Worm (Caenorhabditis elegans) whole organism, L1 larva: ENCODE measurements around the gene ani-2.
A peak's percentile ranks its signal among the peaks of the same experiment; 100 is the strongest.

Source experiments
- C16A3.4 ChIP-seq: fragments of 150-350 bp; optimal IDR thresholded peaks from 2 replicates; lab custom pipeline; 2014; ENCODE audit warnings: missing biosample characterization, missing genetic modification characterization
- F16B12.6 ChIP-seq: fragments of 150-350 bp; optimal IDR thresholded peaks from 2 replicates; lab custom pipeline; 2014; ENCODE audit warnings: missing biosample characterization, missing genetic modification characterization
- alr-1 ChIP-seq: fragments of 200-800 bp; sonication (Bioruptor generic); optimal IDR thresholded peaks from 2 replicates; lab custom pipeline; 2018; ENCODE audit warnings: borderline replicate concordance, mild to moderate bottlenecking, missing genetic modification characterization, missing compliant biosample characterization
- aly-2 ChIP-seq: fragments of 150-350 bp; optimal IDR thresholded peaks from 2 replicates; lab custom pipeline; 2014; ENCODE audit warnings: missing biosample characterization, missing genetic modification characterization
- blmp-1 ChIP-seq: fragments of 150-350 bp; optimal IDR thresholded peaks from 2 replicates; lab custom pipeline; 2014; ENCODE audit warnings: missing biosample characterization, missing genetic modification characterization
- ceh-82 ChIP-seq, 3 experiments: fragments of 150-350 bp in 1 of 3; sonication (generic microtip) in 2 of 3; optimal IDR thresholded peaks; 2 replicates each; lab custom pipeline; 2014 to 2017; ENCODE audit warnings: missing biosample characterization in 3 of 3, missing genetic modification characterization in 3 of 3
- ceh-90 ChIP-seq: sonication (generic microtip); optimal IDR thresholded peaks from 2 replicates; lab custom pipeline; 2016; ENCODE audit warnings: missing genetic modification characterization, missing compliant biosample characterization
- efl-1 ChIP-seq, 4 experiments: fragments of 150-350 bp; optimal IDR thresholded peaks in 3 of 4; peaks in 1 of 4; 1 replicate in 1 of 4; 2 replicates in 3 of 4; lab custom pipeline; 2014; ENCODE audit warnings: missing biosample characterization in 2 of 4, missing genetic modification characterization in 2 of 4, missing genetic modification reagents in 2 of 4
- efl-3 ChIP-seq: fragments of 200-800 bp; sonication (Bioruptor generic); optimal IDR thresholded peaks from 2 replicates; lab custom pipeline; 2018; ENCODE audit warnings: mild to moderate bottlenecking, missing genetic modification characterization, missing compliant biosample characterization
- elt-2 ChIP-seq: sonication (generic microtip); optimal IDR thresholded peaks from 2 replicates; lab custom pipeline; 2016; ENCODE audit warnings: missing genetic modification characterization, mild to moderate bottlenecking, inconsistent platforms, missing compliant biosample characterization, missing genetic modification reagents
- elt-3 ChIP-seq, 6 experiments: fragments of 150-350 bp in 1 of 6; sonication (generic microtip); optimal IDR thresholded peaks; 2 replicates each; lab custom pipeline; 2017 to 2018; ENCODE audit warnings: missing biosample characterization in 6 of 6, missing genetic modification characterization in 6 of 6, inconsistent platforms in 1 of 6
- ets-5 ChIP-seq: fragments of 200-800 bp; sonication (Bioruptor generic); IDR thresholded peaks from 2 replicates; pipeline ENCODE4 v1.3.6; 2022; ENCODE audit warnings: missing genetic modification characterization, missing compliant biosample characterization
- fkh-10 ChIP-seq: sonication (generic microtip); optimal IDR thresholded peaks from 2 replicates; lab custom pipeline; 2017; ENCODE audit warnings: missing biosample characterization, missing genetic modification reagents, missing genetic modification characterization
- hpl-2 ChIP-seq: fragments of 150-350 bp; optimal IDR thresholded peaks from 2 replicates; lab custom pipeline; 2014; ENCODE audit warnings: missing biosample characterization, missing genetic modification reagents, missing genetic modification characterization
- lin-14 ChIP-seq: fragments of 200-800 bp; sonication (Bioruptor generic); optimal IDR thresholded peaks from 2 replicates; lab custom pipeline; 2018; ENCODE audit warnings: mild to moderate bottlenecking, missing genetic modification characterization, moderate library complexity, missing compliant biosample characterization
- lin-15B ChIP-seq: fragments of 150-350 bp; sonication (generic microtip); optimal IDR thresholded peaks from 3 replicates; lab custom pipeline; 2014; ENCODE audit warnings: missing biosample characterization, missing genetic modification characterization
- lin-35 ChIP-seq, 2 experiments: fragments of 150-350 bp; optimal IDR thresholded peaks; 2 replicates each; lab custom pipeline; 2014; ENCODE audit warnings: missing biosample characterization in 2 of 2, missing genetic modification characterization in 2 of 2, missing genetic modification reagents in 2 of 2
- mab-9 ChIP-seq: fragments of 200-800 bp; sonication (Bioruptor generic); IDR thresholded peaks from 2 replicates; pipeline ENCODE4 v1.3.6; 2022; ENCODE audit warnings: missing genetic modification reagents, missing genetic modification characterization, missing compliant biosample characterization
- mef-2 ChIP-seq: fragments of 150-350 bp; optimal IDR thresholded peaks from 2 replicates; lab custom pipeline; 2014; ENCODE audit warnings: missing biosample characterization, missing genetic modification characterization
- nhr-20 ChIP-seq: sonication (generic microtip); optimal IDR thresholded peaks from 2 replicates; lab custom pipeline; 2016; ENCODE audit warnings: mild to moderate bottlenecking, missing genetic modification characterization, missing compliant biosample characterization
- nhr-76 ChIP-seq: sonication (generic microtip); optimal IDR thresholded peaks from 2 replicates; lab custom pipeline; 2017; ENCODE audit warnings: missing biosample characterization, missing genetic modification characterization
- nhr-85 ChIP-seq: sonication (generic microtip); peaks from one replicate; lab custom pipeline; 2016; ENCODE audit warnings: missing genetic modification characterization, inconsistent platforms, missing compliant biosample characterization
- pax-3 ChIP-seq: fragments of 200-800 bp; sonication (Bioruptor generic); optimal IDR thresholded peaks from 2 replicates; lab custom pipeline; 2018; ENCODE audit warnings: mild to moderate bottlenecking, missing genetic modification characterization, moderate library complexity, missing compliant biosample characterization
- pqm-1 ChIP-seq: sonication (generic microtip); optimal IDR thresholded peaks from 3 replicates; lab custom pipeline; 2017; ENCODE audit warnings: missing biosample characterization, missing genetic modification characterization
- snu-23 ChIP-seq: sonication (generic microtip); optimal IDR thresholded peaks from 2 replicates; lab custom pipeline; 2016; ENCODE audit warnings: missing genetic modification characterization, missing compliant biosample characterization
- sox-4 ChIP-seq: sonication (generic microtip); optimal IDR thresholded peaks from 2 replicates; lab custom pipeline; 2016; ENCODE audit warnings: missing genetic modification characterization, missing compliant biosample characterization
- tlp-1 ChIP-seq: fragments of 150-350 bp; optimal IDR thresholded peaks from 2 replicates; lab custom pipeline; 2014; ENCODE audit warnings: missing biosample characterization, missing genetic modification characterization
- unc-130 ChIP-seq: fragments of 150-350 bp; optimal IDR thresholded peaks from 2 replicates; lab custom pipeline; 2017; ENCODE audit warnings: missing biosample characterization, missing genetic modification characterization, inconsistent platforms
- unc-30 ChIP-seq: sonication (generic microtip); optimal IDR thresholded peaks from 2 replicates; lab custom pipeline; 2017; ENCODE audit warnings: missing biosample characterization, missing genetic modification characterization
- unc-86 ChIP-seq: sonication (generic microtip); optimal IDR thresholded peaks from 2 replicates; lab custom pipeline; 2016; ENCODE audit warnings: missing genetic modification characterization, missing compliant biosample characterization
- zip-4 ChIP-seq: fragments of 200-800 bp; sonication (Bioruptor generic); optimal IDR thresholded peaks from 2 replicates; lab custom pipeline; 2018; ENCODE audit warnings: mild to moderate bottlenecking, missing genetic modification characterization, moderate library complexity, missing compliant biosample characterization
- ztf-11 ChIP-seq, 2 experiments: sonication (generic microtip); optimal IDR thresholded peaks; 2 replicates each; lab custom pipeline; 2016 to 2017; ENCODE audit warnings: missing genetic modification characterization in 2 of 2, missing biosample characterization in 1 of 2, missing compliant biosample characterization in 1 of 2
- ztf-4 ChIP-seq: fragments of 150-350 bp; optimal IDR thresholded peaks from 2 replicates; lab custom pipeline; 2014; ENCODE audit warnings: missing biosample characterization, missing genetic modification characterization

Gene ani-2

DNA sequence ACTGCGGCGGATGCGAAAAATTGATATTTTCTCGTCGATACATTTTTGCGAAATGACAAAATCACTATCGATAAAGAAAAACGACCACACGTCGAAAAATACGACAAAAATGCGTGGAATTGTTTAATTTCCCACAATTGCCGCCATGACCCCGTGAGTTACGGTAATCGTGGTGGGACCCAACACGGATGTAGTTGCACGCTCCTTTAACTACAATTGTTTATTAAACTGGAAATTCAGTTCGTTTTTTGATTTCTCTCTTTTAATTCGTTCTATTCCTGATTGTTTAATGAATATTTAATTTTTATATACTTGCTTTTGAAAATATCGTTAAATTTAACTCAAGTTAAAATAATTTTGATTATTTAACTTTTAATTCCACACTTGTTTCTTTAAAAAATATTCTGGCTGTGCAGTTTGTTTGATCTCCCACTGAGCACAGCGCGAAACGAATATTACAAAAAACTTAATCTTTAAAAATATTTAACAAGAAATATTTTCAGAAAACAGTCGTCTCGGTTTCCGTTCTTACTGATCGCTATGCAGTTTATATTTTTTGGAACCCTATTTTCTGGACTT, at the start of gene ani-2, which contains the start of gene clec-88:
TSS of gene ani-2 (minus strand) at position 131 of the 579 bp plus-strand sequence.
TSS of gene clec-88 (plus strand) at position 486 of the 579 bp plus-strand sequence.
- TF ChIP-seq F16B12.6 (tag; lab: Kevin White, UChicago): no peak
- TF ChIP-seq snu-23 (GFP tag; lab: Kevin White, UChicago): no peak
- TF ChIP-seq hpl-2 (GFP tag; lab: Kevin White, UChicago): no peak
- no peak for TF ChIP-seq ceh-82 (tag; optimal IDR thresholded peaks at IDR 0.05; lab: Kevin White, UChicago)
- no peak for TF ChIP-seq nhr-76
- no peak for TF ChIP-seq nhr-20
- TF ChIP-seq fkh-10 (GFP tag; lab: Kevin White, UChicago): no peak
- no peak for TF ChIP-seq ceh-90
- TF ChIP-seq zip-4 (GFP tag; lab: Kevin White, UChicago): no peak
- TF ChIP-seq aly-2 (tag; lab: Kevin White, UChicago): no peak
- no peak for TF ChIP-seq unc-130
- no peak for TF ChIP-seq unc-30 (tag; lab: Kevin White, UChicago)
- TF ChIP-seq alr-1: no peak
- TF ChIP-seq tlp-1 (tag; lab: Kevin White, UChicago): no peak
- no peak for TF ChIP-seq elt-3 (tag; optimal IDR thresholded peaks at IDR 0.05; lab: Kevin White, UChicago)
- no peak for TF ChIP-seq mef-2 (tag; lab: Kevin White, UChicago)
- no peak for TF ChIP-seq lin-15B (tag; lab: Kevin White, UChicago)
- TF ChIP-seq ztf-4 (tag; lab: Kevin White, UChicago): no peak
- TF ChIP-seq efl-3: no peak

DNA sequence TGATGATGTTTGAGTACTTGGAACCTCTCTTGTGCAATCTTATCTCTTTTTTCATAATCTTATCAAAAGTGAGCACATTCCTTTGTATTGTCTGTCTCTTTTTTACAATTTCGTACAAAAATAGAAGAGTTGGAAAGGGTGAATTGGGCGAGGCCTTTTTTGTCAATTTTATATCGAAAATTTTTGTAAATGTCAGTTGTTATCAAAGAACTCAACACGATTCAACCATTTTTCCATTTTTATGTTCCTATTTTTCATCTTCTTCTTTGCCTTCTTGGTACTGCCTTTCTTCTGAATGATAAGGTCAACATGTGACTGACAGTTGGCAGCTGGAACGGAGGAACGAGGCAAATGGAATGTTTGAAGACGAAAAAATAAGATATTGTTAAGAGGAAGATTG, 48.6 kb upstream of the ani-2 start:
- TF ChIP-seq ztf-11 (tag; optimal IDR thresholded peaks at IDR 0.05; lab: Kevin White, UChicago) (no peak), pax-3 (tag; lab: Kevin White, UChicago) (peak; percentile 28), elt-3 (tag; optimal IDR thresholded peaks at IDR 0.05; lab: Kevin White, UChicago) (peak in 1 of 6 experiments; percentile 61), lin-35 (GFP tag; optimal IDR thresholded peaks at IDR 0.05; lab: Kevin White, UChicago) (peak in 1 of 2 experiments; percentile 22), pqm-1 (tag; lab: Kevin White, UChicago) (no peak), lin-14 (GFP tag; lab: Kevin White, UChicago) (peak; percentile 43), elt-2 (tag; lab: Kevin White, UChicago) (peak; percentile 89)

DNA sequence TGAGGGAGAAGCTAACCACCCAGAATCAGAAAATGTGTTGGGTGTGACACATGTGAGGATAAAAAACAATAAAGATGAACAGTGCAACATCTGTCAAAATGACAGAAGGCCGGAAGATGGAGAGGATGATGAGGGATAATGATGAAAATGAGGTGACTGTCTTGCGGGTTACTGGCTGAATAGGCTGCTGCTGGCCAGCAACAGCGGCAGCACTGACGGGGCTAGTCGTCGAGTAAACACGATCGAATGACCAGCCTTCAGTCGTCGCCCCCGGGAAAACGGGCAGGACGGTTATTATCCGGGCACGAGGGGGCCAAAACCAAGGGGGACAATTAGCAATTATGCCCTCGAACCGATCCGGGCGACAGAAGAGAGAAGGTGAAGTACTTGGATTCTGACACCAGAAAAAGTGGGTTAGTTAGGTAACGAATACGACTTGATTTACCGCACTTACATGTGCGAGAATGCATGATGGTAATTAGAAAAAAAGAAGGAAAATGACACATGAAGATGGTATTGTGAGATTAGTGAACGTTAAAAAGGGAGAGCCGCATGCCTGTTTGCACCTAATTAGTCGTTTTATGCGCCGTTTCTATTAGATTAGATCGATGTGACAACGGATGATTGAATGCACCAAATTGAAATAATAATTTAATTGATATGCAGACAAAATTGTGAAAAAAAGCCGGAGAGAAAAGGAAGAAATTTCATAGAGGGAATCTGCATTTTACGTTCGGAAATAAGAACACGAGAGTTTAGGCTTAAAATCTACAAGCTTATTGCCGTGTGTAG, 46.7 kb upstream of the ani-2 start:
- no peak for TF ChIP-seq C16A3.4 (tag; lab: Kevin White, UChicago)
- TF ChIP-seq unc-86 (tag; lab: Kevin White, UChicago): no peak
- no peak for TF ChIP-seq efl-1 (optimal IDR thresholded peaks at IDR 0.05; lab: Kevin White, UChicago)
- TF ChIP-seq efl-1 (GFP tag; optimal IDR thresholded peaks at IDR 0.05 in 1 of 2; lab: Kevin White, UChicago): peak in 1 of 2 experiments; percentile 43
- peak; percentile 1 for TF ChIP-seq blmp-1

DNA sequence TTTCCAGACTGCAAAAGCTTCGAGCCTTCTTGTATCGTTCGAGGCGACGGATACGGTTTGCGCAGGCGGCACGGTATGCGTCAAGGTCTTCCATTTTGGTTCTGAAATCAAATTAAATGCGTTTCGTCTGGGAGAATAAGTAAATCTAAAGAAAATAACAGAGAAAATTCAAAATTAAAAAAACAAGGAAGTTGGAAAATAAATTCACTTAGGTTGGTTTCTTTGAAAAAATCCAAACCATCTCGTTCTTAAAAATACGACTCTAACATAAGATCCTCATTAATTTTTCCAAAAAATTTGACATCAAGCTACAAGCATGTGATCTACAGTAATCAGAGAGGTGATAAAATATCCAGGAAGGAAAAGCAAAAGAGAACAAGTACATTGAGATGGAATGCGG, 45.0 kb upstream of the ani-2 start, which contains the start of gene T25D10.4:
TSS of gene T25D10.4 (minus strand) at position 101 of the 400 bp plus-strand sequence.
- TF ChIP-seq nhr-85: no peak
- TF ChIP-seq ceh-90: no peak
- TF ChIP-seq sox-4 (tag; lab: Kevin White, UChicago): no peak
- no peak for TF ChIP-seq ets-5 (GFP tag; lab: Robert Waterston, UW)
- TF ChIP-seq mef-2 (tag; lab: Kevin White, UChicago): no peak
- no peak for TF ChIP-seq mab-9 (GFP tag; lab: Robert Waterston, UW)
- TF ChIP-seq elt-2 (tag; lab: Kevin White, UChicago): no peak
- no peak for TF ChIP-seq alr-1
- no peak for TF ChIP-seq lin-14 (GFP tag; lab: Kevin White, UChicago)
